Fruit fly (Drosophila melanogaster) whole organism, embryonic: ENCODE data around the gene CG14971.
A peak's percentile ranks its signal among the peaks of the same experiment; 100 is the strongest.

Source experiments
- Bgb ChIP-seq: fragments of 200-800 bp; sonication (Bioruptor generic); IDR thresholded peaks from 2 replicates; pipeline ENCODE4 v1.3.6; 2022; ENCODE audit warnings: missing biosample characterization, missing genetic modification characterization; ENCODE audit not compliant: partially characterized antibody
- CG10209 ChIP-seq: fragments of 200-800 bp; sonication (Bioruptor generic); optimal IDR thresholded peaks from 3 replicates; lab custom pipeline; 2017; ENCODE audit warnings: missing biosample characterization, mild to moderate bottlenecking, missing genetic modification characterization, missing genetic modification reagents
- CG10366 ChIP-seq: fragments of 200-800 bp; sonication (Bioruptor generic); IDR thresholded peaks from 2 replicates; pipeline ENCODE4 v1.3.6; 2022; ENCODE audit warnings: missing biosample characterization, missing genetic modification characterization
- CG10543 ChIP-seq: fragments of 200-800 bp; sonication (Bioruptor generic); optimal IDR thresholded peaks from 3 replicates; lab custom pipeline; 2017; ENCODE audit warnings: missing biosample characterization, mild to moderate bottlenecking, missing genetic modification characterization, moderate library complexity
- CG11093 ChIP-seq: fragments of 200-800 bp; sonication (Bioruptor generic); IDR thresholded peaks from 3 replicates; pipeline ENCODE4 v1.3.6; 2022; ENCODE audit warnings: missing biosample characterization, missing genetic modification characterization
- CG11398 ChIP-seq: fragments of 200-800 bp; sonication (Bioruptor generic); optimal IDR thresholded peaks from 2 replicates; lab custom pipeline; 2016; ENCODE audit warnings: missing biosample characterization, missing genetic modification characterization
- CG11695 ChIP-seq: fragments of 200-800 bp; sonication (Bioruptor generic); IDR thresholded peaks from 3 replicates; pipeline ENCODE4 v1.3.6; 2022; ENCODE audit warnings: missing biosample characterization, missing genetic modification characterization
- CG12219 ChIP-seq: fragments of 200-800 bp; sonication (Bioruptor generic); optimal IDR thresholded peaks from 3 replicates; lab custom pipeline; 2018; ENCODE audit warnings: missing biosample characterization, mild to moderate bottlenecking, missing genetic modification characterization
- CG12391 ChIP-seq: fragments of 200-800 bp; sonication (Bioruptor generic); optimal IDR thresholded peaks from 3 replicates; lab custom pipeline; 2018; ENCODE audit warnings: missing biosample characterization, mild to moderate bottlenecking, missing genetic modification characterization, moderate library complexity
- CG14050 ChIP-seq: fragments of 200-800 bp; sonication (Bioruptor generic); IDR thresholded peaks from 3 replicates; pipeline ENCODE4 v1.3.6; 2022; ENCODE audit warnings: missing biosample characterization, missing genetic modification characterization
- CG15073 ChIP-seq: fragments of 200-800 bp; sonication (Bioruptor generic); optimal IDR thresholded peaks from 2 replicates; lab custom pipeline; 2016; ENCODE audit warnings: missing biosample characterization, missing genetic modification characterization
- CG17829 ChIP-seq: fragments of 200-800 bp; optimal IDR thresholded peaks from 2 replicates; lab custom pipeline; 2019; ENCODE audit warnings: missing biosample characterization, mild to moderate bottlenecking, missing genetic modification characterization, moderate library complexity
- CG1832 ChIP-seq: fragments of 200-800 bp; sonication (Bioruptor generic); optimal IDR thresholded peaks from 2 replicates; lab custom pipeline; 2017; ENCODE audit warnings: missing biosample characterization, mild to moderate bottlenecking, missing genetic modification characterization, inconsistent platforms
- CG3163 ChIP-seq: fragments of 200-800 bp; sonication (Bioruptor generic); optimal IDR thresholded peaks from 3 replicates; lab custom pipeline; 2016; ENCODE audit warnings: missing biosample characterization, missing genetic modification characterization
- CG32772 ChIP-seq: fragments of 200-800 bp; sonication (Bioruptor generic); IDR thresholded peaks from 2 replicates; pipeline ENCODE4 v1.3.6; 2022; ENCODE audit warnings: missing biosample characterization, missing genetic modification characterization
- CG33213 ChIP-seq: fragments of 200-800 bp; sonication (Bioruptor generic); optimal IDR thresholded peaks from 3 replicates; lab custom pipeline; 2016; ENCODE audit warnings: missing biosample characterization, missing genetic modification characterization
- CG33557 ChIP-seq: fragments of 200-800 bp; sonication (Bioruptor generic); optimal IDR thresholded peaks from 2 replicates; lab custom pipeline; 2019; ENCODE audit warnings: missing biosample characterization, mild to moderate bottlenecking, missing genetic modification characterization, moderate library complexity
- CG3726 ChIP-seq: fragments of 200-800 bp; sonication (Bioruptor generic); IDR thresholded peaks from 3 replicates; pipeline ENCODE4, ENCODE4 v1.3.6; 2022; ENCODE audit warnings: missing biosample characterization, missing genetic modification characterization
- CG3995 ChIP-seq: fragments of 200-800 bp; sonication (Bioruptor generic); optimal IDR thresholded peaks from 3 replicates; lab custom pipeline; 2016; ENCODE audit warnings: missing biosample characterization, missing genetic modification characterization
- CG6689 ChIP-seq: fragments of 200-800 bp; sonication (Bioruptor generic); IDR thresholded peaks from 2 replicates; pipeline ENCODE4 v1.3.6; 2022; ENCODE audit warnings: missing biosample characterization, missing genetic modification characterization
- CG7963 ChIP-seq: fragments of 200-800 bp; sonication (Bioruptor generic); IDR thresholded peaks from 3 replicates; pipeline ENCODE4 v1.3.6; 2022; ENCODE audit warnings: missing biosample characterization, missing genetic modification characterization; ENCODE audit not compliant: partially characterized antibody
- CG9932 ChIP-seq: fragments of 200-800 bp; sonication (Bioruptor generic); IDR thresholded peaks from 2 replicates; pipeline ENCODE4 v1.3.6; 2022; ENCODE audit warnings: missing biosample characterization, missing genetic modification characterization
- D ChIP-seq, 2 experiments: fragments of 200-800 bp in 1 of 2; fragments of >200 bp in 1 of 2; sonication (Bioruptor generic) in 1 of 2; optimal IDR thresholded peaks; 2 replicates in 1 of 2; 3 replicates in 1 of 2; lab custom pipeline; 2017; ENCODE audit warnings: mild to moderate bottlenecking in 1 of 2, missing biosample characterization in 1 of 2, missing genetic modification characterization in 1 of 2, missing genetic modification reagents in 1 of 2
- D19B ChIP-seq: fragments of 200-800 bp; sonication (Bioruptor generic); optimal IDR thresholded peaks from 2 replicates; lab custom pipeline; 2017; ENCODE audit warnings: missing biosample characterization, mild to moderate bottlenecking, missing genetic modification characterization
- Dad ChIP-seq: fragments of 200-800 bp; sonication (Bioruptor generic); optimal IDR thresholded peaks from 3 replicates; lab custom pipeline; 2016; ENCODE audit warnings: missing biosample characterization, missing genetic modification characterization
- Hr3 ChIP-seq: fragments of 200-800 bp; sonication (Bioruptor generic); optimal IDR thresholded peaks from 3 replicates; lab custom pipeline; 2016; ENCODE audit warnings: missing biosample characterization, missing genetic modification characterization
- Kr ChIP-seq: fragments of 200-800 bp; sonication (Bioruptor generic); optimal IDR thresholded peaks from 2 replicates; lab custom pipeline; 2017; ENCODE audit warnings: missing biosample characterization, mild to moderate bottlenecking, missing genetic modification characterization
- Lhr ChIP-seq: fragments of 200-800 bp; sonication (Bioruptor generic); optimal IDR thresholded peaks from 3 replicates; lab custom pipeline; 2017; ENCODE audit warnings: mild to moderate bottlenecking, missing biosample characterization, missing genetic modification reagents, missing genetic modification characterization
- Lpt ChIP-seq: fragments of >200 bp; optimal IDR thresholded peaks from 2 replicates; lab custom pipeline; 2018; ENCODE audit warnings: missing biosample characterization, missing genetic modification characterization
- Med ChIP-seq: fragments of 200-800 bp; sonication (Bioruptor generic); peaks from one replicate; lab custom pipeline; 2016; ENCODE audit warnings: missing biosample characterization, missing genetic modification characterization, mild to moderate bottlenecking, inconsistent platforms, moderate library complexity
- Opbp ChIP-seq: fragments of 200-800 bp; sonication (Bioruptor generic); IDR thresholded peaks from 3 replicates; pipeline ENCODE4 v1.3.6; 2022; ENCODE audit warnings: missing biosample characterization, missing genetic modification characterization; ENCODE audit not compliant: partially characterized antibody
- PHDP ChIP-seq: fragments of 200-800 bp; sonication (Bioruptor generic); optimal IDR thresholded peaks from 3 replicates; lab custom pipeline; 2018; ENCODE audit warnings: missing biosample characterization, mild to moderate bottlenecking, missing genetic modification characterization, moderate library complexity
- Sin3A ChIP-seq: fragments of >200 bp; optimal IDR thresholded peaks from 2 replicates; lab custom pipeline; 2018
- Xrp1 ChIP-seq: fragments of 200-800 bp; sonication (Bioruptor generic); IDR thresholded peaks from 2 replicates; pipeline ENCODE4 v1.3.6; 2022; ENCODE audit warnings: missing biosample characterization, missing genetic modification characterization
- YL-1 ChIP-seq: fragments of 200-800 bp; sonication (Bioruptor generic); optimal IDR thresholded peaks from 3 replicates; lab custom pipeline; 2017; ENCODE audit warnings: missing biosample characterization, mild to moderate bottlenecking, missing genetic modification characterization
- az2 ChIP-seq: fragments of 200-800 bp; sonication (Bioruptor generic); optimal IDR thresholded peaks from 3 replicates; lab custom pipeline; 2016; ENCODE audit warnings: missing biosample characterization, missing genetic modification characterization
- bab2 ChIP-seq: fragments of 200-800 bp; sonication (Bioruptor generic); optimal IDR thresholded peaks from 2 replicates; lab custom pipeline; 2016; ENCODE audit warnings: missing biosample characterization, missing genetic modification characterization
- cg ChIP-seq: fragments of 200-800 bp; sonication (Bioruptor generic); optimal IDR thresholded peaks from 3 replicates; lab custom pipeline; 2019; ENCODE audit warnings: missing biosample characterization, mild to moderate bottlenecking, missing genetic modification characterization, moderate library complexity
- gce ChIP-seq: fragments of 200-800 bp; sonication (Bioruptor generic); IDR thresholded peaks from 3 replicates; pipeline ENCODE4 v1.3.6; 2022; ENCODE audit warnings: missing biosample characterization, missing genetic modification characterization
- gfzf ChIP-seq: fragments of 200-800 bp; sonication (Bioruptor generic); optimal IDR thresholded peaks from 2 replicates; lab custom pipeline; 2016; ENCODE audit warnings: missing biosample characterization, mild to moderate bottlenecking, missing genetic modification characterization, moderate library complexity
- hkb ChIP-seq, 2 experiments: fragments of 200-800 bp in 1 of 2; fragments of >200 bp in 1 of 2; sonication (Bioruptor generic) in 1 of 2; IDR thresholded peaks in 1 of 2; optimal IDR thresholded peaks in 1 of 2; 2 replicates each; pipeline versions ENCODE4 v1.3.6 to Lab custom; 2017 to 2022; ENCODE audit warnings: missing biosample characterization in 1 of 2, missing genetic modification characterization in 1 of 2
- ind ChIP-seq: fragments of 200-800 bp; sonication (Bioruptor generic); optimal IDR thresholded peaks from 3 replicates; lab custom pipeline; 2016; ENCODE audit warnings: missing biosample characterization, missing genetic modification characterization
- org-1 ChIP-seq: fragments of 200-800 bp; sonication (Bioruptor generic); optimal IDR thresholded peaks from 2 replicates; lab custom pipeline; 2017; ENCODE audit warnings: missing biosample characterization, missing genetic modification characterization
- schlank ChIP-seq: fragments of 200-800 bp; sonication (Bioruptor generic); optimal IDR thresholded peaks from 2 replicates; lab custom pipeline; 2018; ENCODE audit warnings: missing biosample characterization, mild to moderate bottlenecking, missing genetic modification characterization
- sd ChIP-seq: fragments of 200-800 bp; sonication (Bioruptor generic); optimal IDR thresholded peaks from 3 replicates; lab custom pipeline; 2018; ENCODE audit warnings: missing biosample characterization, mild to moderate bottlenecking, missing genetic modification characterization, moderate library complexity
- sr ChIP-seq: fragments of 200-800 bp; sonication (Bioruptor generic); IDR thresholded peaks from 3 replicates; pipeline ENCODE4 v1.3.6; 2022; ENCODE audit warnings: missing biosample characterization, missing genetic modification characterization
- sug ChIP-seq: fragments of 200-800 bp; optimal IDR thresholded peaks from 2 replicates; lab custom pipeline; 2019; ENCODE audit warnings: missing biosample characterization, mild to moderate bottlenecking, missing genetic modification characterization, moderate library complexity

The CG14971 gene

DNA sequence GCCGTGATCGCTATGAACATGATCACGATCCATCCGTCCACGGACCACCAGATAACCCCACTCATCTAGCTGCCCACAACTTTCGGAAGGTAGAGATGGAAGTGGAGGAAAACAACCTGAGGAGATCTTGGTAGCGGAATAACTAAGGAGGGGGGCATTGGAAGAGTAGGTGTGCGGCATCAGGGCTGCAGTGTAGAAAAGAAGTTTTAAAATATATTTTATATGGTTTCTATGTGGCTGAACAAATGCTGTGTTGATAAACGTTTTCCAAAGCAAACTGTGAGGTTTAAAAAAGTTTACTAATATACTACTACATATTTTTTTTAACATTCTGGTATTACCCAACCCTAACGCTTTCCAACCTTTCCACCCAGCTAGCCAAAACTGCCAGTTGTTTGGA, 36.2 kb downstream of the CG14971 start (continued):
- TF ChIP-seq CG11695 (GFP tag; lab: Robert Waterston, UW) (no peak), CG12219 (GFP tag; lab: Kevin White, UChicago) (peak; percentile 10), CG1832 (no peak), Dad (GFP tag; lab: Kevin White, UChicago) (no peak), CG10366 (GFP tag; lab: Robert Waterston, UW) (peak; percentile 47), CG11093 (GFP tag; lab: Robert Waterston, UW) (peak; percentile 45; the same call in 1 of the 3 replicates), gfzf (GFP tag; lab: Kevin White, UChicago) (no peak), Kr (GFP tag; lab: Kevin White, UChicago) (no peak), Lhr (GFP tag; lab: Kevin White, UChicago) (no peak), PHDP (peak; percentile 49), CG3726 (GFP tag; lab: Robert Waterston, UW) (0 out of 3 replicates have a peak, but pooled peaks have one; percentile 8), sr (GFP tag; lab: Robert Waterston, UW) (peak; percentile 82), CG11398 (GFP tag; lab: Kevin White, UChicago) (no peak), CG17829 (tag; lab: Kevin White, UChicago) (peak; percentile 18), hkb (optimal IDR thresholded peaks at IDR 0.05; lab: Kevin White, UChicago) (no peak), hkb (GFP tag; IDR thresholded peaks at IDR 0.05; lab: Robert Waterston, UW) (peak; percentile 48), CG15073 (GFP tag; lab: Kevin White, UChicago) (no peak), Lpt (GFP tag; lab: Kevin White, UChicago) (no peak), CG6689 (peak; percentile 34; the same call in 1 of the 2 replicates), schlank (tag; lab: Kevin White, UChicago) (no peak), CG10209 (GFP tag; lab: Kevin White, UChicago) (peak; percentile 14), az2 (GFP tag; lab: Kevin White, UChicago) (peak; percentile 20), CG3995 (no peak), ind (GFP tag; lab: Kevin White, UChicago) (no peak), CG14050 (GFP tag; lab: Robert Waterston, UW) (peak; percentile 25; the same call in 1 of the 3 replicates), CG7963 (GFP tag; lab: Robert Waterston, UW) (no peak), Hr3 (no peak), D19B (no peak)

DNA sequence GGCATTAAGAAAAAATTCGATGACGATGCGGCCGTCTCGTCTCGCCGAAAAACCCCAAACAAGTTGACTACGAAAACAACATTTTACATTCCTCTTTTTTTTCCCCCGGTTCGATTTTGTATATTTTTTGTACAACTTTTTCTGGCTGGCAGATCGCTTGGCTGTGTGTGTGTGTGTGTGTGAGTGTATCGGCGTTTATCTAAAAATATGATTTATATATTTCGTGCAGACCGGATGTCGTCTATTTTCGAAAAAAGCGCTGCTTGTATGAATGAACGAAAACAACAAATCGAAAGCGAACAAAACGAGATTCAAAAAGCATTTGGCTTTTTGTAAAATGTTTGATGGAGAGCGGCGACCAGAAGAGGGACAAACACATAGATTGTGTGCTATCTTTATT, 37.2 kb downstream of the CG14971 start:
- peak; percentile 30 for TF ChIP-seq cg (GFP tag; lab: Kevin White, UChicago)
- peak; percentile 53 for TF ChIP-seq Med
- peak; percentile 72 for TF ChIP-seq sd (tag; lab: Kevin White, UChicago)
- no peak for TF ChIP-seq CG9932 (GFP tag; lab: Robert Waterston, UW)

DNA sequence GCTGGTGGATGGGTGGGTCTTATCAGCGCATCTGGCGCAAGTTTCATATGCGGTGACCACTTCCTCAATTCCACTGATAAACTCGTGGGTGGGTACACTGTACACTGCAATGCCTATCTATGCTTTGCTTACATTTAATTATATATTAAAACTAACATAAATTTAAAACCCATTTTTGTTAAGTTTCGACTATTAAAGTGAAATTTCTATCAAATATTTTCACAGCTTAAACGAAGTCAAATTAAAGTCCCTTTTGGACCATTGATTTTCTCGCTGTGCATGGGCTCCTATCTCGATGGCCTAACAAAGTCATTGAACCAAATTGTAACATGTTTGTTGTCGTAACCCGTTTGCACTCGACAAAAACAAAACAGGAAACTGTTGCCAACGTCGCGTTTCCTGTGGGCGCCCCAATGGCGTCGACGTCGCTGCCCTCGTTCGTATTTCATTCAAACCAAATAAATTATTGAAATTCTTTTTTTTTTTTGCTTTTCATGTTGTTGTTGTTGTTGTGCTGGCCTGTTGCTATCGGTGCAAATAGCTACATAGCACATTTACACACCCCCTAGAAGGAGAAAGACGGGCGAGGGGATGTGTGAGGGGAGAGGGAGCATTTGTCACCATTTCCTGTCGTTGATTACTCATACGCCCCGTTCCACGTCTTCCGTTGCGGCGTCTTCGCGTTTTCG, 38.3 kb downstream of the CG14971 start:
- TF ChIP-seq CG33557 (GFP tag; lab: Kevin White, UChicago) = no peak
- TF ChIP-seq CG33213 (GFP tag; lab: Kevin White, UChicago) = peak; percentile 21
- TF ChIP-seq CG12391 (tag; lab: Kevin White, UChicago) = peak; percentile 88
- no peak for TF ChIP-seq Opbp (GFP tag; lab: Robert Waterston, UW)
- peak; percentile 54 for TF ChIP-seq CG10543 (GFP tag; lab: Kevin White, UChicago)
- peak; percentile 82 for TF ChIP-seq CG32772 (GFP tag; lab: Robert Waterston, UW)
- no peak for TF ChIP-seq Sin3A
- peak; percentile 75 for TF ChIP-seq org-1 (GFP tag; lab: Kevin White, UChicago)
- no peak for TF ChIP-seq D (optimal IDR thresholded peaks at IDR 0.05; lab: Kevin White, UChicago)
- peak; percentile 68 for TF ChIP-seq D (GFP tag; optimal IDR thresholded peaks at IDR 0.05; lab: Kevin White, UChicago)
- no peak for TF ChIP-seq CG3163
- peak; percentile 71 for TF ChIP-seq bab2 (GFP tag; lab: Kevin White, UChicago)
- peak; percentile 2 for TF ChIP-seq YL-1 (GFP tag; lab: Kevin White, UChicago)
- TF ChIP-seq Bgb (GFP tag; lab: Robert Waterston, UW) = no peak
- TF ChIP-seq Xrp1 (GFP tag; lab: Robert Waterston, UW) = peak; percentile 77
- TF ChIP-seq sug (tag; lab: Kevin White, UChicago) = peak; percentile 87
- peak; percentile 58; the same call in 1 of the 3 replicates for TF ChIP-seq gce (GFP tag; lab: Robert Waterston, UW)
- peak; percentile 79 for TF ChIP-seq sd (tag; lab: Kevin White, UChicago)
